Fruit fly (Drosophila melanogaster) whole organism, embryonic: Measurements from ENCODE around the gene Ts.

Experiments used
- Atf3 ChIP-seq: fragments of 200-800 bp; sonication (Bioruptor generic); optimal IDR thresholded peaks from 3 replicates; lab custom pipeline; 2016; ENCODE audit warnings: missing biosample characterization, missing genetic modification characterization
- CG12236 ChIP-seq: fragments of 200-800 bp; sonication (Bioruptor generic); optimal IDR thresholded peaks from 2 replicates; lab custom pipeline; 2016; ENCODE audit warnings: missing biosample characterization, missing genetic modification characterization
- CG16815 ChIP-seq: fragments of 200-800 bp; sonication (Bioruptor generic); optimal IDR thresholded peaks from 3 replicates; lab custom pipeline; 2017; ENCODE audit warnings: missing biosample characterization, mild to moderate bottlenecking, missing genetic modification characterization
- CG2199 ChIP-seq: fragments of 200-800 bp; sonication (Bioruptor generic); IDR thresholded peaks from 3 replicates; pipeline ENCODE4 v1.3.6; 2022; ENCODE audit warnings: missing biosample characterization, missing genetic modification characterization
- CG3838 ChIP-seq: fragments of 200-800 bp; sonication (Bioruptor generic); optimal IDR thresholded peaks from 3 replicates; lab custom pipeline; 2016; ENCODE audit warnings: missing biosample characterization, missing genetic modification characterization
- CG6683 ChIP-seq: fragments of 200-800 bp; sonication (Bioruptor generic); optimal IDR thresholded peaks from 2 replicates; lab custom pipeline; 2017; ENCODE audit warnings: missing biosample characterization, mild to moderate bottlenecking, missing genetic modification characterization, missing genetic modification reagents
- Hand ChIP-seq: fragments of 200-800 bp; sonication (Bioruptor generic); optimal IDR thresholded peaks from 2 replicates; lab custom pipeline; 2017; ENCODE audit warnings: mild to moderate bottlenecking, missing biosample characterization, missing genetic modification reagents, missing genetic modification characterization
- HmgD ChIP-seq: fragments of 200-800 bp; sonication (Bioruptor generic); optimal IDR thresholded peaks from 3 replicates; lab custom pipeline; 2016; ENCODE audit warnings: missing biosample characterization, missing genetic modification characterization
- Hr39 ChIP-seq: fragments of >200 bp; optimal IDR thresholded peaks from 2 replicates; lab custom pipeline; 2017
- MESR4 ChIP-seq: fragments of 200-800 bp; sonication (Bioruptor generic); optimal IDR thresholded peaks from 2 replicates; lab custom pipeline; 2018; ENCODE audit warnings: missing biosample characterization, mild to moderate bottlenecking, missing genetic modification characterization, moderate library complexity
- Myb ChIP-seq: fragments of 200-800 bp; sonication (Bioruptor generic); optimal IDR thresholded peaks from 2 replicates; lab custom pipeline; 2016; ENCODE audit warnings: missing biosample characterization, missing genetic modification characterization
- psq ChIP-seq: fragments of 200-800 bp; sonication (Bioruptor generic); optimal IDR thresholded peaks from 2 replicates; lab custom pipeline; 2017; ENCODE audit warnings: missing biosample characterization, missing genetic modification characterization
- schlank ChIP-seq: fragments of 200-800 bp; sonication (Bioruptor generic); optimal IDR thresholded peaks from 2 replicates; lab custom pipeline; 2018; ENCODE audit warnings: missing biosample characterization, mild to moderate bottlenecking, missing genetic modification characterization

DNA sequence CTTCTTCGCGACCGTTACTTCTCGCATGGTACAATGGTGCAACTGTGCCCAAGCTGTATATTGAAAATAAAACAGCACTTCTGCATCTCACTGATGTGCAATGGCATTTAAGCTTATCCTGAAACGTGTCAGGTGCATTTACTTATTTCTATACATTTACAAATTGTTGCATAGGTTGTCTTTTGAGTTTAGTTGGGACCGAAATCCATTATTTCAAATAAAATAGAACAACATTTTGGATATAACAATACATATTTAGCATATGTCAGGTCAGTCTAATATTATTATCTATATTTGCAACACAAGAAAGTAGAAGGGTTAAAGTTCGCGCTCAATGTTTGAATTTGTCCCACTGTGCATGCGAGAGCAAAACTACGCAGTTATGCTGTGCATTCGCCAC, 13.1 kb downstream of the Ts start:
- TF ChIP-seq CG6683 (GFP tag; lab: Kevin White, UChicago) (no peak), CG3838 (GFP tag; lab: Kevin White, UChicago) (no peak), Myb (no peak), HmgD (GFP tag; lab: Kevin White, UChicago) (no peak), Atf3 (GFP tag; lab: Kevin White, UChicago) (no peak), schlank (tag; lab: Kevin White, UChicago) (no peak), CG2199 (GFP tag; lab: Robert Waterston, UW) (no peak), Hr39 (lab: Kevin White, UChicago) (no peak), CG16815 (GFP tag; lab: Kevin White, UChicago) (no peak), Hand (GFP tag; lab: Kevin White, UChicago) (no peak), MESR4 (no peak), psq (GFP tag; lab: Kevin White, UChicago) (no peak), CG12236 (GFP tag; lab: Kevin White, UChicago) (no peak)
